Fruit fly (Drosophila melanogaster) whole organism, wandering third instar larva: ENCODE measurements around the gene CG12674.

Source experiments
- Abd-B ChIP-seq: fragments of >200 bp; optimal IDR thresholded peaks from 2 replicates; lab custom pipeline; 2017; ENCODE audit warnings: missing biosample characterization, missing genetic modification characterization
- CG32264 ChIP-seq: fragments of 200-800 bp; sonication (Bioruptor generic); optimal IDR thresholded peaks from 2 replicates; lab custom pipeline; 2016; ENCODE audit warnings: missing biosample characterization, missing genetic modification characterization
- CG9705 ChIP-seq: fragments of 200-800 bp; sonication (Bioruptor generic); optimal IDR thresholded peaks from 2 replicates; lab custom pipeline; 2018; ENCODE audit warnings: missing biosample characterization, mild to moderate bottlenecking, missing genetic modification characterization
- CrebA ChIP-seq: fragments of 200-800 bp; sonication (Bioruptor generic); optimal IDR thresholded peaks from 2 replicates; lab custom pipeline; 2016; ENCODE audit warnings: missing biosample characterization, mild to moderate bottlenecking, missing genetic modification characterization, borderline replicate concordance
- Dfd ChIP-seq: fragments of >200 bp; optimal IDR thresholded peaks from 2 replicates; lab custom pipeline; 2017; ENCODE audit warnings: missing biosample characterization, missing genetic modification characterization
- Dif ChIP-seq: fragments of 200-275, 200-300 bp; sonication (Bioruptor generic); optimal IDR thresholded peaks from 2 replicates; lab custom pipeline; 2018; ENCODE audit warnings: missing biosample characterization, missing genetic modification characterization; ENCODE audit not compliant: partially characterized antibody
- GATAd ChIP-seq: sonication (Bioruptor generic); optimal IDR thresholded peaks from 2 replicates; lab custom pipeline; 2016; ENCODE audit warnings: missing biosample characterization, missing genetic modification characterization
- HLH106 ChIP-seq: fragments of 200-800 bp; optimal IDR thresholded peaks from 3 replicates; lab custom pipeline; 2019; ENCODE audit warnings: missing biosample characterization, mild to moderate bottlenecking, missing genetic modification characterization, moderate library complexity
- Hnf4 ChIP-seq: fragments of 200-800 bp; sonication (Bioruptor generic); optimal IDR thresholded peaks from 2 replicates; lab custom pipeline; 2016; ENCODE audit warnings: missing biosample characterization, mild to moderate bottlenecking, missing genetic modification characterization
- Hr78 ChIP-seq: fragments of >200 bp; optimal IDR thresholded peaks from 2 replicates; lab custom pipeline; 2017; ENCODE audit warnings: missing biosample characterization, missing genetic modification characterization
- Hr83 ChIP-seq: fragments of 200-300 bp; sonication (Bioruptor generic); optimal IDR thresholded peaks from 2 replicates; lab custom pipeline; 2016; ENCODE audit warnings: missing biosample characterization, mild to moderate bottlenecking, missing genetic modification characterization, moderate library complexity; ENCODE audit not compliant: poor library complexity, severe bottlenecking
- Jra ChIP-seq: sonication (Bioruptor generic); optimal IDR thresholded peaks from 2 replicates; lab custom pipeline; 2016; ENCODE audit warnings: missing biosample characterization, missing genetic modification characterization
- Mio ChIP-seq: sonication (Bioruptor generic); optimal IDR thresholded peaks from 2 replicates; lab custom pipeline; 2016; ENCODE audit warnings: missing biosample characterization, missing genetic modification characterization
- Myc ChIP-seq: fragments of >200 bp; optimal IDR thresholded peaks from 2 replicates; lab custom pipeline; 2017
- N ChIP-seq: fragments of >200 bp; optimal IDR thresholded peaks from 2 replicates; lab custom pipeline; 2018; ENCODE audit warnings: missing biosample characterization, missing external identifiers, missing genetic modification characterization
- OdsH ChIP-seq: fragments of 200-800 bp; sonication (Bioruptor generic); optimal IDR thresholded peaks from 2 replicates; lab custom pipeline; 2016; ENCODE audit warnings: missing biosample characterization, mild to moderate bottlenecking, missing genetic modification characterization
- Rel ChIP-seq, 2 experiments: fragments of 200-800 bp; sonication (Bioruptor generic) in 1 of 2; optimal IDR thresholded peaks; 2 replicates in 1 of 2; 3 replicates in 1 of 2; lab custom pipeline; 2016 to 2019; ENCODE audit warnings: mild to moderate bottlenecking in 2 of 2, missing biosample characterization in 2 of 2, missing genetic modification characterization in 2 of 2, moderate library complexity in 1 of 2
- Sp1 ChIP-seq: fragments of 200-800 bp; sonication (Bioruptor generic); optimal IDR thresholded peaks from 3 replicates; lab custom pipeline; 2019; ENCODE audit warnings: missing biosample characterization, mild to moderate bottlenecking, missing genetic modification characterization, moderate library complexity
- Vsx2 ChIP-seq: fragments of 200-300, 225-300 bp; sonication (Bioruptor generic); optimal IDR thresholded peaks from 2 replicates; lab custom pipeline; 2018; ENCODE audit warnings: missing biosample characterization, missing genetic modification characterization; ENCODE audit not compliant: partially characterized antibody
- br ChIP-seq: fragments of 200-800 bp; sonication (Bioruptor generic); optimal IDR thresholded peaks from 2 replicates; lab custom pipeline; 2016; ENCODE audit warnings: missing biosample characterization, missing genetic modification characterization
- brk ChIP-seq: fragments of 200-800 bp; sonication (Bioruptor generic); optimal IDR thresholded peaks from 2 replicates; lab custom pipeline; 2016; ENCODE audit warnings: missing biosample characterization, mild to moderate bottlenecking, missing genetic modification characterization
- dl ChIP-seq, 2 experiments: fragments of 175-275, 200-275 bp in 1 of 2; fragments of 200-275 bp in 1 of 2; sonication (Bioruptor generic); optimal IDR thresholded peaks; lab custom pipeline; 2018; ENCODE audit warnings: mild to moderate bottlenecking in 2 of 2, missing biosample characterization in 2 of 2, missing genetic modification characterization in 2 of 2, moderate library complexity in 2 of 2; ENCODE audit not compliant: partially characterized antibody in 2 of 2, insufficient read depth in 1 of 2
- dmrt93B ChIP-seq: fragments of 200-800 bp; sonication (Bioruptor generic); optimal IDR thresholded peaks from 2 replicates; lab custom pipeline; 2018; ENCODE audit warnings: missing biosample characterization, mild to moderate bottlenecking, missing genetic modification characterization
- dsf ChIP-seq: sonication (Bioruptor generic); optimal IDR thresholded peaks from 2 replicates; lab custom pipeline; 2016; ENCODE audit warnings: missing biosample characterization, missing genetic modification characterization, borderline replicate concordance
- ey ChIP-seq: fragments of 200-800 bp; sonication (Bioruptor generic); optimal IDR thresholded peaks from 2 replicates; lab custom pipeline; 2016; ENCODE audit warnings: missing biosample characterization, missing genetic modification characterization
- foxo ChIP-seq, 2 experiments: fragments of 200-800 bp; sonication (Bioruptor generic); optimal IDR thresholded peaks; 2 replicates in 1 of 2; 3 replicates in 1 of 2; lab custom pipeline; 2016 to 2017; ENCODE audit warnings: missing biosample characterization in 2 of 2, missing genetic modification characterization in 2 of 2
- fru ChIP-seq: fragments of 200-800 bp; sonication (Bioruptor generic); optimal IDR thresholded peaks from 3 replicates; lab custom pipeline; 2016; ENCODE audit warnings: missing biosample characterization, mild to moderate bottlenecking, missing genetic modification characterization
- h ChIP-seq: fragments of 200-800 bp; sonication (Bioruptor generic); optimal IDR thresholded peaks from 3 replicates; lab custom pipeline; 2016; ENCODE audit warnings: missing biosample characterization, mild to moderate bottlenecking, missing genetic modification characterization
- jim ChIP-seq: fragments of 175-275, 200-325 bp; sonication (Bioruptor generic); optimal IDR thresholded peaks from 2 replicates; lab custom pipeline; 2016; ENCODE audit warnings: missing biosample characterization, mild to moderate bottlenecking, missing genetic modification characterization
- lola ChIP-seq: fragments of >200 bp; optimal IDR thresholded peaks from 2 replicates; lab custom pipeline; 2017; ENCODE audit warnings: missing biosample characterization, missing genetic modification characterization
- pan ChIP-seq: fragments of >200 bp; optimal IDR thresholded peaks from 2 replicates; lab custom pipeline; 2017
- psq ChIP-seq: fragments of 200-800 bp; sonication (Bioruptor generic); optimal IDR thresholded peaks from 3 replicates; lab custom pipeline; 2017; ENCODE audit warnings: missing biosample characterization, mild to moderate bottlenecking, missing genetic modification characterization, moderate library complexity
- rgr ChIP-seq: fragments of 200-800 bp; sonication (Bioruptor generic); optimal IDR thresholded peaks from 3 replicates; lab custom pipeline; 2016; ENCODE audit warnings: missing biosample characterization, mild to moderate bottlenecking, missing genetic modification characterization
- sage ChIP-seq: fragments of 200-800 bp; sonication (Bioruptor generic); optimal IDR thresholded peaks from 2 replicates; lab custom pipeline; 2016; ENCODE audit warnings: missing biosample characterization, mild to moderate bottlenecking, missing genetic modification characterization
- sv ChIP-seq: fragments of 200-800 bp; sonication (Bioruptor generic); optimal IDR thresholded peaks from 3 replicates; lab custom pipeline; 2016; ENCODE audit warnings: missing biosample characterization, missing genetic modification characterization
- tai ChIP-seq: sonication (Bioruptor generic); optimal IDR thresholded peaks from 2 replicates; lab custom pipeline; 2016; ENCODE audit warnings: missing biosample characterization, missing genetic modification characterization
- usp ChIP-seq: fragments of >200 bp; optimal IDR thresholded peaks from 2 replicates; lab custom pipeline; 2017; ENCODE audit warnings: missing biosample characterization, missing genetic modification characterization
- woc ChIP-seq: sonication (Bioruptor generic); optimal IDR thresholded peaks from 2 replicates; lab custom pipeline; 2016; ENCODE audit warnings: missing biosample characterization, mild to moderate bottlenecking, missing genetic modification characterization

CG12674 gene

DNA sequence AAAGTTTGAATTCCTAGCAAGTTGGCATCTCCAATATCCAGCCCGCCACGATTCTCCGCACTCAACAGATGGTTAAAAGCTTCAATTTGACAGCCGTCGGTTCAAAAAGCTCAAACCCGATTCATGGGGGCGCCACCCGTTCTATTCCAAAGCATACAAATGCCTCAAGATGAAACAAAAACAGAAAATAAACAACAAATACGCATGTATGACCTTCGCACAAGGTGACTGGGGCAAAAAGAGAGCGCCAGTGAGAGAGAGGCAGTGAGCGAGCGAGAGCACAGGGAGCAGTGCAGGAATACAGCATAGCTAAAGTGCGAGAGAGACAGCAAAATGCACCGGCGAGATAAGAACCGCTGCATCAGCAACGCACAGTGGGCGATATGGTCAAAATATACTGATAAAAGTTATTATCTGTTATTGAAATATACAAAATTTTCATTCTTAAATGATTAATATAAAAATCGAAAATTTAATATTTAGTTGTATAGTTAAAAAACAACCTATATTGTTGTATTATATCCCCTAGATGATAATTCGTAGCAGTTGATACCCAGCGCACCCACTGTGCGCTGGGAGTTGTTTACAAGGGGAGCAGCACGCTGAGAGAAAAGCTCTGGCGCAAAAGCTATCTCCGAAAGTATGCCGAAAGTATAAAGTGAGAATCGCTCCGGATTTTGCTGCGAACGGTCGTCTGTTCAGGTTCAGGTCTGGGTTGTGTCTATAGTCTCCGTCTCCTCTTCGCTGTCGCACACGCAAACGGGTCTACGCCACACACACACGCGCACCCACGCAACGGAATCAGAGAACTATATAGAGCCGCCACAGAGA lies 50.7 kb downstream of the CG12674 start, which contains the start of gene Glyp:
Gene Glyp, plus strand, starts transcription at position 657 of the 831 bp plus-strand sequence.
- peak; percentile 79 to 99 for TF ChIP-seq foxo (GFP tag; optimal IDR thresholded peaks at IDR 0.05; lab: Kevin White, UChicago)
- TF ChIP-seq dmrt93B (GFP tag; lab: Kevin White, UChicago) = peak; percentile 94
- TF ChIP-seq fru (GFP tag; lab: Kevin White, UChicago) = peak; percentile 97
- TF ChIP-seq brk (GFP tag; lab: Kevin White, UChicago) = peak; percentile 96
- no peak for TF ChIP-seq N
- no peak for TF ChIP-seq CrebA (GFP tag; lab: Kevin White, UChicago)
- TF ChIP-seq CG9705 (GFP tag; lab: Kevin White, UChicago) = peak; percentile 97
- TF ChIP-seq rgr (GFP tag; lab: Kevin White, UChicago) = peak; percentile 98
- TF ChIP-seq sv (GFP tag; lab: Kevin White, UChicago) = peak; percentile 95
- no peak for TF ChIP-seq pan (lab: Kevin White, UChicago)
- peak; percentile 98 for TF ChIP-seq OdsH (GFP tag; lab: Kevin White, UChicago)
- TF ChIP-seq jim (GFP tag; lab: Kevin White, UChicago) = peak; percentile 62
- peak; percentile 99 for TF ChIP-seq Sp1 (GFP tag; lab: Kevin White, UChicago)
- peak; percentile 86 for TF ChIP-seq Hnf4
- no peak for TF ChIP-seq tai (GFP tag; lab: Kevin White, UChicago)
- TF ChIP-seq ey (GFP tag; lab: Kevin White, UChicago) = peak; percentile 91
- TF ChIP-seq Dif (GFP tag; lab: Kevin White, UChicago) = peak; percentile 99
- TF ChIP-seq Myc (lab: Kevin White, UChicago) = no peak
- peak; percentile 77 for TF ChIP-seq CG32264
- TF ChIP-seq dl (GFP tag; optimal IDR thresholded peaks at IDR 0.05; lab: Kevin White, UChicago; ENCODE audit: insufficient read depth in 1 of 2, partially characterized antibody in 2 of 2) = peak; percentile 95 to 97
- TF ChIP-seq GATAd (GFP tag; lab: Kevin White, UChicago) = peak; percentile 62
- TF ChIP-seq Hr83 = peak; percentile 73
- TF ChIP-seq h (GFP tag; lab: Kevin White, UChicago) = peak; percentile 97
- TF ChIP-seq usp (GFP tag; lab: Kevin White, UChicago) = no peak
- no peak for TF ChIP-seq lola (GFP tag; lab: Kevin White, UChicago)
- peak; percentile 88 for TF ChIP-seq sage (GFP tag; lab: Kevin White, UChicago)
- no peak for TF ChIP-seq Dfd
- TF ChIP-seq dsf (GFP tag; lab: Kevin White, UChicago) = peak; percentile 81
- peak; percentile 96 for TF ChIP-seq psq (GFP tag; lab: Kevin White, UChicago)
- TF ChIP-seq Abd-B (GFP tag; lab: Kevin White, UChicago) = no peak
- TF ChIP-seq Hr78 (GFP tag; lab: Kevin White, UChicago) = no peak
- peak; percentile 94 for TF ChIP-seq woc
- TF ChIP-seq HLH106 (tag; lab: Kevin White, UChicago) = peak; percentile 98
- TF ChIP-seq Jra (GFP tag; lab: Kevin White, UChicago) = peak; percentile 75
- peak; percentile 94 for TF ChIP-seq br (GFP tag; lab: Kevin White, UChicago)
- TF ChIP-seq Rel (GFP tag; optimal IDR thresholded peaks at IDR 0.05; lab: Kevin White, UChicago) = peak; percentile 98
- TF ChIP-seq Rel (tag; optimal IDR thresholded peaks at IDR 0.05; lab: Kevin White, UChicago) = peak; percentile 89
- peak; percentile 96 for TF ChIP-seq Vsx2
- TF ChIP-seq Mio (GFP tag; lab: Kevin White, UChicago) = peak; percentile 38
